Worm (Caenorhabditis elegans): ENCODE data around the gene des-2.

DNA sequence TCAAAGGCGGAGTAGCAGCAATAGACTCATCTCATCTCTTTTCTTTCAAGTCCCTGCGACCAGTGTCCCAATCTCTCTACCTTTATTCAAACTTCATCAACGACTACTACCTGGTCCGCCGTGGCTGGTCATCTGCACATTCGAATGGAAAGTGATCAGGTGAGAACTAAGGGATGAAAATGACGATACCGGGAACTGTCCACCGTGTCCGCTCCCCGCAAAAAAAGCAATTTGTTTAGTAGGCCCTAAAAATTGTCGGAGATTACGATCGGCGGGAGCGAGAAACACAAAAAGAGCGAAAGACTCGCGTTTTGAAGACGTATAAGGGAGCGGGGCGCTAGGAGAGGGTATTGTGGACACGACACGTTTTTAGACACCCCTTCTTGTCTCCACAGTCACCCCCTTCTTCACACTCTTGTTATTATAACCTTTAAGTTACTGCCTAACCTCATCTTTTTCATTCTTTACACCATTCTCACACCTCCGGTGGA lies 41.5 kb upstream of the des-2 start, which contains the start of gene zipt-16:
- TF ChIP-seq elt-3 (tag; optimal IDR thresholded peaks at IDR 0.05) (no peak), zag-1 (tag; optimal IDR thresholded peaks at IDR 0.05) (no peak), nhr-20 (tag; optimal IDR thresholded peaks at IDR 0.05) (no peak), nhr-90 (tag; optimal IDR thresholded peaks at IDR 0.05; ENCODE audit: poor library complexity) (no peak), fos-1 (tag; optimal IDR thresholded peaks at IDR 0.05) (no peak), F16B12.6 (tag; optimal IDR thresholded peaks at IDR 0.05) (no peak), dsc-1 (tag; optimal IDR thresholded peaks at IDR 0.05) (no peak), swsn-7 (tag; optimal IDR thresholded peaks at IDR 0.05) (no peak), lin-39 (tag; optimal IDR thresholded peaks at IDR 0.05) (no peak), jun-1 (tag; optimal IDR thresholded peaks at IDR 0.05) (no peak), Y116A8C.19 (tag; optimal IDR thresholded peaks at IDR 0.05; ENCODE audit: borderline replicate concordance) (no peak)
